Worm (Caenorhabditis elegans): Measurements from ENCODE around the gene sams-3.

sams-3 gene

DNA sequence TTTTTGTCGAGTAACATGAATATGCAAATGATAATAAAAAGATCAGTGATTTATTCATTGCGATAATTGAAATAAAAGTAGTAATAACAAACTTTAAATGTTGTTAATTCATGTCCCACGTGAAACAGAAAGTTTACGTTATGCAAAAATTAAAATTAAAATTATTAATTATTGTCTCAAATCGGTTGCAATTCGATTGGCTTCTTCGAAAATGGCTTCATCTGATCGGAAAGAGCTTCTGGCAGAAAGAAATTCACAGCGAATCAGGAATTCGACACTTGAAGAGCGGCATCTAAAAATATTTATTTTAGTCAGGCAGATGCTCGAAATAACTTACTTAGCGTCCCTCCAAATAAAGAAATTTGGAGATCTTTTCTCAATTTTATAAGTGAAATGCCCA, 17.4 kb downstream of the sams-3 start, which contains the start of gene spe-27:
Gene spe-27 (minus strand): TSS at position 101 of the 400 bp plus-strand sequence.
- TF ChIP-seq lin-11 (tag; optimal IDR thresholded peaks at IDR 0.05) (no peak), lin-39 (tag; optimal IDR thresholded peaks at IDR 0.05) (no peak), ama-1 (optimal IDR thresholded peaks at IDR 0.05) (no peak), F13H6.1 (tag; optimal IDR thresholded peaks at IDR 0.05) (no peak), C34F6.9 (tag; optimal IDR thresholded peaks at IDR 0.05) (no peak), sem-4 (tag; optimal IDR thresholded peaks at IDR 0.05) (no peak), skn-1 (tag; optimal IDR thresholded peaks at IDR 0.05) (no peak), ZK546.5 (tag; optimal IDR thresholded peaks at IDR 0.05) (no peak), dmd-4 (tag; optimal IDR thresholded peaks at IDR 0.05) (no peak), unc-39 (tag; optimal IDR thresholded peaks at IDR 0.05) (no peak)

DNA sequence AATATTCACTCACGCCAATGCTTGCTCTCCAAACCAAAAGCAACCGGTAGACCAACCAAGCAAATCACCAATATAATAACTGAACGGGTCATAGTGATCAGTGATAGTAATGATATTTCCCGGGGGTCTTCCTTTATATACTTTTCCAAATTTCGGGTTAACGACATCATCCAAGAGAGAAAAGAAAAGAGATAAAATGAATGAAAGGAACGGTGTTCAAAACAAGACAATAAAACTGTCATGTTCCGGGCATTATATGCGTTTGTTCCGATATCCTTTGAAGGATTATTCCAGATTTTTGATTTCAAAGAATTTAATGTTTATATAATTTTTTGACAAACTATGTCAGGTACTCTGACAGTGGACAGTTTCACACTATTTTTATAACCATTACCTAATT, 18.7 kb downstream of the sams-3 start, which contains the start of gene C06E7.88:
Gene C06E7.88 (minus strand): TSS at position 101 of the 400 bp plus-strand sequence.
- TF ChIP-seq F13H6.1 (tag; optimal IDR thresholded peaks at IDR 0.05) (no peak), lin-13 (GFP tag; optimal IDR thresholded peaks at IDR 0.05) (no peak), nhr-25 (tag; optimal IDR thresholded peaks at IDR 0.05) (no peak), sma-9 (GFP tag; optimal IDR thresholded peaks at IDR 0.05) (no peak), sma-9 (tag; optimal IDR thresholded peaks at IDR 0.05) (no peak), mdl-1 (tag; optimal IDR thresholded peaks at IDR 0.05) (no peak)

ce11 chrIV:5869354-5869753, 20.9 kb downstream of the sams-3 start:
- TF ChIP-seq unc-39 (tag; optimal IDR thresholded peaks at IDR 0.05) (no peak), snpc-4 (tag; optimal IDR thresholded peaks at IDR 0.05) (no peak), ztf-11 (tag; optimal IDR thresholded peaks at IDR 0.05) (no peak), crh-2 (tag; optimal IDR thresholded peaks at IDR 0.05) (no peak), elt-3 (tag; optimal IDR thresholded peaks at IDR 0.05) (no peak), ZK546.5 (tag; optimal IDR thresholded peaks at IDR 0.05) (no peak), mab-5 (tag; optimal IDR thresholded peaks at IDR 0.05) (no peak), peb-1 (tag; optimal IDR thresholded peaks at IDR 0.05) (no peak), skn-1 (tag; optimal IDR thresholded peaks at IDR 0.05) (no peak), dmd-4 (tag; optimal IDR thresholded peaks at IDR 0.05) (no peak), aly-2 (tag; optimal IDR thresholded peaks at IDR 0.05) (no peak)

ce11 chrIV:5870072-5870471, 21.6 kb downstream of the sams-3 start, which contains the start of gene srv-17:
TSS of gene srv-17 (minus strand) at chrIV:5870172.
- no peak for TF ChIP-seq F13H6.1 (tag; optimal IDR thresholded peaks at IDR 0.05)
- no peak for TF ChIP-seq nhr-12 (tag; optimal IDR thresholded peaks at IDR 0.05)
- no peak for TF ChIP-seq gmeb-1 (tag; optimal IDR thresholded peaks at IDR 0.05)
- TF ChIP-seq nhr-23 (tag; optimal IDR thresholded peaks at IDR 0.05) = no peak
- TF ChIP-seq skn-1 (tag; optimal IDR thresholded peaks at IDR 0.05) = no peak
- no peak for TF ChIP-seq nhr-237 (tag; optimal IDR thresholded peaks at IDR 0.05)
- TF ChIP-seq snpc-4 (tag; optimal IDR thresholded peaks at IDR 0.05) = no peak
- no peak for TF ChIP-seq lin-11 (tag; optimal IDR thresholded peaks at IDR 0.05)
- no peak for TF ChIP-seq lin-39 (tag; optimal IDR thresholded peaks at IDR 0.05)

DNA sequence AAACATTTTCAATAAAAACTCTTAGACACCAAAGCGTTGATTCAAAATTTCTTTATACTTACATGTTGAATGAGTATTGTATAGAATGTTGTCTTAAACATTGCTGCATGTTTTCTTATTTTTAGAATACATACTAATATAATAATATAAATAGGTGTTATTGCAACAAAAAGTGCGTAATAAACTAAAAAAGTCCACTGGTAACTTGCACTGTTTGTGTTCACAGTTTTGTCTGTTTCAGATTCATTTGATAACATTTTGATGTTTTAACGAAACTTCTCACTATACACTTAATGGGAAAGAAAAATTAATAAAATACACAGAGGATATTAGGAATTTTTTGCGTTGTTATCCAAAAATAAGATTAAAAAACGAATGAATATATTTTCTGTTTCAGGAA, 25.4 kb downstream of the sams-3 start, which contains the start of gene srv-19:
Gene srv-19 (minus strand): TSS at position 101 of the 400 bp plus-strand sequence.
- TF ChIP-seq snpc-4 (tag; optimal IDR thresholded peaks at IDR 0.05) (no peak), lsy-2 (tag; optimal IDR thresholded peaks at IDR 0.05) (no peak), F13H6.1 (tag; optimal IDR thresholded peaks at IDR 0.05) (no peak), dmd-4 (tag; optimal IDR thresholded peaks at IDR 0.05) (no peak), nhr-6 (tag; optimal IDR thresholded peaks at IDR 0.05) (no peak), lin-11 (tag; optimal IDR thresholded peaks at IDR 0.05) (no peak), nhr-23 (tag; optimal IDR thresholded peaks at IDR 0.05) (no peak), gmeb-1 (tag; optimal IDR thresholded peaks at IDR 0.05) (no peak), ceh-82 (tag; optimal IDR thresholded peaks at IDR 0.05) (no peak), unc-62 (GFP tag; optimal IDR thresholded peaks at IDR 0.05) (no peak), nhr-12 (tag; optimal IDR thresholded peaks at IDR 0.05) (no peak), ztf-11 (tag; optimal IDR thresholded peaks at IDR 0.05) (no peak)

DNA sequence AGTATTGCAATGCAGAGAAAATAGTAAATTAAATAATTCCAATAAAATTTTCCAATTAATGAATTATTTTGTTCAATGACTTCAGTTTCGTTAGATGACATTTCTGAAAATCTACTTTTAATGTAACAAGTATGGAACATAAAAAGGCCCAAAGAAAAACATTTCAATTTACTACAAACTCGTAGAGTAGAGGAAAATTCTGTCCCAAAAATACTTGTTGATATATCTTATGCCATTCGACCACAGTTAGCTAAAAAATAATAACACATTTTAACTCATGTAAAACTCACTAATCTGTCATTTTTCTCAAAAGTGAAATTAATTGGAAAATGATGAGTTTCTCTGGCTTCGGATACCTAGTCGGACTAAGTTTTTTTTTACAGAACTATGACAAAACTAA, 28.8 kb downstream of the sams-3 start, which contains the start of gene srv-21:
Gene srv-21 (minus strand): TSS at position 101 of the 400 bp plus-strand sequence.
- no peak for TF ChIP-seq nhr-11 (tag; optimal IDR thresholded peaks at IDR 0.05)
- TF ChIP-seq nhr-129 (tag; optimal IDR thresholded peaks at IDR 0.05) = no peak
- no peak for TF ChIP-seq elt-3 (tag; optimal IDR thresholded peaks at IDR 0.05)
- no peak for TF ChIP-seq sem-4 (tag; optimal IDR thresholded peaks at IDR 0.05)
- no peak for TF ChIP-seq ztf-1 (GFP tag; conservative IDR thresholded peaks at IDR 0.05)
- TF ChIP-seq nhr-21 (tag; optimal IDR thresholded peaks at IDR 0.05) = no peak
- no peak for TF ChIP-seq nhr-23 (tag; optimal IDR thresholded peaks at IDR 0.05)
- no peak for TF ChIP-seq lin-13 (GFP tag; optimal IDR thresholded peaks at IDR 0.05)
- no peak for TF ChIP-seq ceh-82 (tag; optimal IDR thresholded peaks at IDR 0.05)
